Fruit fly (Drosophila melanogaster) whole organism, embryonic: ENCODE measurements around the gene PH4alphaNE2.

Source experiments
- Asciz ChIP-seq: fragments of 200-800 bp; sonication (Bioruptor generic); optimal IDR thresholded peaks from 2 replicates; lab custom pipeline; 2017; ENCODE audit warnings: missing biosample characterization, mild to moderate bottlenecking, missing genetic modification characterization, missing genetic modification reagents
- CG10565 ChIP-seq: fragments of 200-800 bp; sonication (Bioruptor generic); optimal IDR thresholded peaks from 3 replicates; lab custom pipeline; 2016; ENCODE audit warnings: missing biosample characterization, mild to moderate bottlenecking, missing genetic modification characterization
- CG10959 ChIP-seq: fragments of 200-800 bp; sonication (Bioruptor generic); IDR thresholded peaks from 2 replicates; pipeline ENCODE4 v1.3.6; 2022; ENCODE audit warnings: missing biosample characterization, missing genetic modification characterization
- CG12155 ChIP-seq: fragments of 200-800 bp; sonication (Bioruptor generic); optimal IDR thresholded peaks from 3 replicates; lab custom pipeline; 2016; ENCODE audit warnings: missing biosample characterization, missing genetic modification characterization
- CG12744 ChIP-seq: fragments of 200-800 bp; sonication (Bioruptor generic); optimal IDR thresholded peaks from 2 replicates; lab custom pipeline; 2016; ENCODE audit warnings: missing biosample characterization, missing genetic modification characterization
- CG12942 ChIP-seq: fragments of 200-800 bp; sonication (Bioruptor generic); optimal IDR thresholded peaks from 3 replicates; lab custom pipeline; 2016; ENCODE audit warnings: missing biosample characterization, missing genetic modification characterization
- CG14667 ChIP-seq: fragments of 200-800 bp; sonication (Bioruptor generic); IDR thresholded peaks from 2 replicates; pipeline ENCODE4 v1.3.6; 2022; ENCODE audit warnings: missing biosample characterization, missing genetic modification characterization
- CG14965 ChIP-seq: fragments of 200-800 bp; sonication (Bioruptor generic); optimal IDR thresholded peaks from 2 replicates; lab custom pipeline; 2016; ENCODE audit warnings: missing biosample characterization, missing genetic modification characterization, borderline replicate concordance
- CG15514 ChIP-seq: fragments of 200-800 bp; sonication (Bioruptor generic); optimal IDR thresholded peaks from 3 replicates; lab custom pipeline; 2017; ENCODE audit warnings: missing biosample characterization, missing genetic modification characterization, mild to moderate bottlenecking, moderate library complexity, missing genetic modification reagents
- CG1647 ChIP-seq: fragments of 200-800 bp; sonication (Bioruptor generic); optimal IDR thresholded peaks from 3 replicates; lab custom pipeline; 2016; ENCODE audit warnings: missing biosample characterization, missing genetic modification characterization
- CG16863 ChIP-seq: fragments of 200-800 bp; sonication (Bioruptor generic); optimal IDR thresholded peaks from 3 replicates; lab custom pipeline; 2016; ENCODE audit warnings: missing biosample characterization, missing genetic modification characterization
- CG17361 ChIP-seq: fragments of 200-800 bp; sonication (Bioruptor generic); IDR thresholded peaks from 3 replicates; pipeline ENCODE4 v1.3.6; 2022; ENCODE audit warnings: missing biosample characterization, missing genetic modification characterization
- CG18476 ChIP-seq: fragments of 200-800 bp; sonication (Bioruptor generic); optimal IDR thresholded peaks from 2 replicates; lab custom pipeline; 2016; ENCODE audit warnings: missing biosample characterization, mild to moderate bottlenecking, missing genetic modification characterization
- CG3163 ChIP-seq: fragments of 200-800 bp; sonication (Bioruptor generic); optimal IDR thresholded peaks from 3 replicates; lab custom pipeline; 2016; ENCODE audit warnings: missing biosample characterization, missing genetic modification characterization
- CG3847 ChIP-seq: fragments of 200-800 bp; sonication (Bioruptor generic); IDR thresholded peaks from 2 replicates; pipeline ENCODE4 v1.3.6; 2022; ENCODE audit warnings: missing biosample characterization, missing genetic modification characterization
- CG4730 ChIP-seq: fragments of 200-800 bp; sonication (Bioruptor generic); IDR thresholded peaks from 2 replicates; pipeline ENCODE4 v1.3.6; 2022; ENCODE audit warnings: missing biosample characterization, missing genetic modification characterization
- CG6654 ChIP-seq: fragments of 200-800 bp; sonication (Bioruptor generic); optimal IDR thresholded peaks from 2 replicates; lab custom pipeline; 2017; ENCODE audit warnings: missing biosample characterization, mild to moderate bottlenecking, missing genetic modification characterization
- CG6791 ChIP-seq: fragments of 200-800 bp; sonication (Bioruptor generic); IDR thresholded peaks from 3 replicates; pipeline ENCODE4 v1.3.6; 2022; ENCODE audit warnings: missing biosample characterization, missing genetic modification characterization; ENCODE audit not compliant: partially characterized antibody
- CTCF ChIP-seq: fragments of 200-800 bp; sonication (Bioruptor generic); optimal IDR thresholded peaks from 2 replicates; lab custom pipeline; 2017; ENCODE audit warnings: missing biosample characterization, mild to moderate bottlenecking, missing genetic modification characterization, moderate library complexity
- Camta ChIP-seq: fragments of 200-800 bp; sonication (Bioruptor generic); optimal IDR thresholded peaks from 2 replicates; lab custom pipeline; 2016; ENCODE audit warnings: missing biosample characterization, missing genetic modification characterization
- Chrac-16 ChIP-seq: fragments of 200-800 bp; sonication (Bioruptor generic); optimal IDR thresholded peaks from 3 replicates; lab custom pipeline; 2016; ENCODE audit warnings: missing biosample characterization, missing genetic modification characterization
- CkIIα-i1 ChIP-seq: fragments of 200-800 bp; sonication (Bioruptor generic); IDR thresholded peaks from 2 replicates; pipeline ENCODE4 v1.3.6; 2022; ENCODE audit warnings: missing biosample characterization, missing genetic modification characterization
- Dbx ChIP-seq: fragments of 200-800 bp; sonication (Bioruptor generic); IDR thresholded peaks from 3 replicates; pipeline ENCODE4 v1.3.6; 2022; ENCODE audit warnings: missing biosample characterization, missing genetic modification characterization
- Deaf1 ChIP-seq: fragments of 200-800 bp; optimal IDR thresholded peaks from 3 replicates; lab custom pipeline; 2019; ENCODE audit warnings: missing biosample characterization, mild to moderate bottlenecking, missing genetic modification characterization, moderate library complexity
- Ets97D ChIP-seq: fragments of 200-800 bp; sonication (Bioruptor generic); optimal IDR thresholded peaks from 3 replicates; lab custom pipeline; 2016; ENCODE audit warnings: missing biosample characterization, missing genetic modification characterization
- Fer3 ChIP-seq: fragments of 200-800 bp; sonication (Bioruptor generic); optimal IDR thresholded peaks from 2 replicates; lab custom pipeline; 2018; ENCODE audit warnings: missing biosample characterization, mild to moderate bottlenecking, missing genetic modification characterization, moderate library complexity
- Gug ChIP-seq: fragments of 200-800 bp; sonication (Bioruptor generic); IDR thresholded peaks from 4 replicates; pipeline ENCODE4 v1.3.6; 2022; ENCODE audit warnings: missing biosample characterization, missing genetic modification characterization
- H15 ChIP-seq: fragments of 200-800 bp; sonication (Bioruptor generic); IDR thresholded peaks from 3 replicates; pipeline ENCODE4 v1.3.6; 2022; ENCODE audit warnings: missing biosample characterization, missing genetic modification characterization
- HLHmδ ChIP-seq: fragments of 200-800 bp; sonication (Bioruptor generic); optimal IDR thresholded peaks from 2 replicates; lab custom pipeline; 2018; ENCODE audit warnings: missing biosample characterization, mild to moderate bottlenecking, missing genetic modification characterization, moderate library complexity
- Hand ChIP-seq: fragments of 200-800 bp; sonication (Bioruptor generic); optimal IDR thresholded peaks from 2 replicates; lab custom pipeline; 2017; ENCODE audit warnings: mild to moderate bottlenecking, missing biosample characterization, missing genetic modification reagents, missing genetic modification characterization
- Hsf ChIP-seq: fragments of 200-800 bp; sonication (Bioruptor generic); optimal IDR thresholded peaks from 3 replicates; lab custom pipeline; 2016; ENCODE audit warnings: missing biosample characterization, missing genetic modification characterization
- Kr ChIP-seq: fragments of 200-800 bp; sonication (Bioruptor generic); optimal IDR thresholded peaks from 2 replicates; lab custom pipeline; 2017; ENCODE audit warnings: missing biosample characterization, mild to moderate bottlenecking, missing genetic modification characterization
- Max ChIP-seq: fragments of 200-800 bp; sonication (Bioruptor generic); optimal IDR thresholded peaks from 2 replicates; lab custom pipeline; 2016; ENCODE audit warnings: missing biosample characterization, mild to moderate bottlenecking, missing genetic modification characterization
- NC2α ChIP-seq: fragments of 200-800 bp; sonication (Bioruptor generic); optimal IDR thresholded peaks from 2 replicates; lab custom pipeline; 2016; ENCODE audit warnings: missing biosample characterization, missing genetic modification characterization
- Sry-δ ChIP-seq: fragments of 200-800 bp; sonication (Bioruptor generic); optimal IDR thresholded peaks from 2 replicates; lab custom pipeline; 2016; ENCODE audit warnings: missing biosample characterization, missing genetic modification characterization
- Ssrp ChIP-seq: fragments of 200-800 bp; sonication (Bioruptor generic); optimal IDR thresholded peaks from 2 replicates; lab custom pipeline; 2018; ENCODE audit warnings: missing biosample characterization, mild to moderate bottlenecking, missing genetic modification characterization, moderate library complexity
- chn ChIP-seq: fragments of 200-800 bp; sonication (Bioruptor generic); optimal IDR thresholded peaks from 2 replicates; lab custom pipeline; 2016; ENCODE audit warnings: missing biosample characterization, missing genetic modification characterization
- corto ChIP-seq: fragments of 200-800 bp; sonication (Bioruptor generic); optimal IDR thresholded peaks from 2 replicates; lab custom pipeline; 2016; ENCODE audit warnings: missing biosample characterization, mild to moderate bottlenecking, missing genetic modification characterization, moderate library complexity
- crc ChIP-seq: fragments of 200-800 bp; sonication (Bioruptor generic); optimal IDR thresholded peaks from 2 replicates; lab custom pipeline; 2016; ENCODE audit warnings: missing biosample characterization, missing genetic modification characterization
- disco-r ChIP-seq: fragments of 200-800 bp; sonication (Bioruptor generic); optimal IDR thresholded peaks from 2 replicates; lab custom pipeline; 2016; ENCODE audit warnings: missing biosample characterization, missing genetic modification characterization
- dpn ChIP-seq, 2 experiments: fragments of 200-800 bp; sonication (Bioruptor generic); optimal IDR thresholded peaks; 3 replicates each; lab custom pipeline; 2016; ENCODE audit warnings: missing biosample characterization in 2 of 2, missing genetic modification characterization in 2 of 2
- dysf ChIP-seq: fragments of 200-800 bp; sonication (Bioruptor generic); IDR thresholded peaks from 3 replicates; pipeline ENCODE4 v1.3.6; 2022; ENCODE audit warnings: missing biosample characterization, missing genetic modification characterization
- grn ChIP-seq: fragments of 200-800 bp; sonication (Bioruptor generic); optimal IDR thresholded peaks from 3 replicates; lab custom pipeline; 2017; ENCODE audit warnings: missing biosample characterization, missing genetic modification characterization
- lmd ChIP-seq: fragments of 200-800 bp; sonication (Bioruptor generic); IDR thresholded peaks from 2 replicates; pipeline ENCODE4 v1.3.6; 2022; ENCODE audit warnings: missing biosample characterization, missing genetic modification characterization
- lola ChIP-seq, 3 experiments: fragments of >200 bp in 2 of 3; fragments of 200-800 bp in 1 of 3; sonication (Bioruptor generic) in 1 of 3; optimal IDR thresholded peaks; 2 replicates each; lab custom pipeline; 2017 to 2019; ENCODE audit warnings: missing biosample characterization in 3 of 3, missing genetic modification characterization in 3 of 3, mild to moderate bottlenecking in 1 of 3, moderate library complexity in 1 of 3
- phol ChIP-seq: fragments of 200-800 bp; sonication (Bioruptor generic); optimal IDR thresholded peaks from 3 replicates; lab custom pipeline; 2018; ENCODE audit warnings: missing biosample characterization, mild to moderate bottlenecking, missing genetic modification characterization, moderate library complexity
- sc ChIP-seq, 3 experiments: fragments of >200 bp in 2 of 3; fragments of 200-800 bp in 1 of 3; sonication (Bioruptor generic) in 1 of 3; optimal IDR thresholded peaks; 2 replicates in 2 of 3; 3 replicates in 1 of 3; lab custom pipeline; 2017; ENCODE audit warnings: mild to moderate bottlenecking in 1 of 3, missing biosample characterization in 1 of 3, missing genetic modification characterization in 1 of 3, missing genetic modification reagents in 1 of 3
- sens-2 ChIP-seq: fragments of 200-800 bp; sonication (Bioruptor generic); IDR thresholded peaks from 2 replicates; pipeline ENCODE4 v1.3.6; 2022; ENCODE audit warnings: missing biosample characterization, missing genetic modification characterization
- wdn ChIP-seq: fragments of 200-800 bp; sonication (Bioruptor generic); IDR thresholded peaks from 2 replicates; pipeline ENCODE4 v1.3.6; 2022; ENCODE audit warnings: missing biosample characterization, missing genetic modification characterization
- wor ChIP-seq: fragments of 200-800 bp; sonication (Bioruptor generic); IDR thresholded peaks from 2 replicates; pipeline ENCODE4 v1.3.6; 2022; ENCODE audit warnings: missing biosample characterization, missing genetic modification characterization

Gene PH4alphaNE2

DNA sequence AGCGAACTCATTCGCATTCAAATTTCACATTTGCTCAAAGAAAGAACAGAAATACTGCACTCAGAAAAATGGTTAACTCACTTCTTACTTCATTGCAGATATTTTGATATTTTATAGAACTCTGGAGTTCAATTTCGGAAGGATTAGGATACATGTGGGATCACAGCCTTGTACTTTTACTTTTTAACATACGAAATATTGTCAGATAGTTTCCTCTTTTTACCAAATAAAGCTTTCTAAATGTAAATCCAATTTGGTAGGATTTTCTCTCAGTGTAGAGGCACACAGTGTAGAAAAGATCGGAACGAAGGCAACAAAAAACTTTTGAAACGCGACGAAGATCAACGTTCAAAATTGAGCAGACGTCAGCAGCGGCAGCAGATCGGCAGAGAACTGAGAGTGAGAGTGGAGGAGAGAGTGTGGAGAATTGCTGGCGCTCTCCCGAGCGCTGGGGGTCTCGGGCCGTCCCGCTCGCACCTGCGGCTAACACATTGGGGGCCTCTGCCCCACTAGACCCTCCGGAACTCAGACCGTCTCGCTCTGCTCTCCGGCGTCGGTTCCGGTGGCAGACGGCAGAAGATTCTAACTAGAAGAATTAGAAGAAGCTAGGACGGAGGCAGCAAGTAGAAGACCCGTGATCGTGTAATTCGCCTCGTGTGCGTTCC, 20.1 kb upstream of the PH4alphaNE2 start, which contains the start of gene tmod (continued):
- TF ChIP-seq NC2α (GFP tag; lab: Kevin White, UChicago) = no peak
- no peak for TF ChIP-seq Kr
- TF ChIP-seq CG6654 (GFP tag; lab: Kevin White, UChicago) = peak; percentile 33
- TF ChIP-seq Hand = no peak
- no peak for TF ChIP-seq CG1647 (GFP tag; lab: Kevin White, UChicago)
- no peak for TF ChIP-seq CG12155
- no peak for TF ChIP-seq wor (GFP tag; lab: Robert Waterston, UW)
- TF ChIP-seq sens-2 (GFP tag; lab: Robert Waterston, UW) = no peak
- TF ChIP-seq CG10565 = no peak
- TF ChIP-seq CG3847 (GFP tag; lab: Robert Waterston, UW) = no peak
- no peak for TF ChIP-seq corto
- TF ChIP-seq CG16863 = no peak
- TF ChIP-seq Ets97D (GFP tag; lab: Kevin White, UChicago) = peak; percentile 7
- TF ChIP-seq lola (GFP tag; optimal IDR thresholded peaks at IDR 0.05; lab: Kevin White, UChicago) = peak in 1 of 3 experiments; percentile 49
- TF ChIP-seq Hsf (GFP tag; lab: Kevin White, UChicago) = no peak
- TF ChIP-seq phol (tag; lab: Kevin White, UChicago) = peak; percentile 82
- TF ChIP-seq chn (GFP tag; lab: Kevin White, UChicago) = no peak
- no peak for TF ChIP-seq crc (GFP tag; lab: Kevin White, UChicago)
- no peak for TF ChIP-seq CG17361
- TF ChIP-seq CG6791 (GFP tag; lab: Robert Waterston, UW) = no peak
- no peak for TF ChIP-seq CG3163 (GFP tag; lab: Kevin White, UChicago)
- no peak for TF ChIP-seq CkIIα-i1 (GFP tag; lab: Robert Waterston, UW)
- TF ChIP-seq CG14667 (GFP tag; lab: Robert Waterston, UW) = no peak
- no peak for TF ChIP-seq CG10959 (GFP tag; lab: Robert Waterston, UW)
- peak in 1 of 2 experiments; percentile 52 for TF ChIP-seq dpn (GFP tag; optimal IDR thresholded peaks at IDR 0.05; lab: Kevin White, UChicago)
- peak; percentile 1 for TF ChIP-seq Sry-δ (GFP tag; lab: Kevin White, UChicago)
- no peak for TF ChIP-seq HLHmδ
- peak; percentile 55; the same call in 1 of the 3 replicates for TF ChIP-seq Dbx (GFP tag; lab: Robert Waterston, UW)
- no peak for TF ChIP-seq Gug
- peak; percentile 27 for TF ChIP-seq CG12942 (GFP tag; lab: Kevin White, UChicago)
- TF ChIP-seq lmd (GFP tag; lab: Robert Waterston, UW) = 0 out of 2 replicates have a peak, but pooled peaks have one; percentile 28
- peak; percentile 27 for TF ChIP-seq Camta (GFP tag; lab: Kevin White, UChicago)
- no peak for TF ChIP-seq grn (GFP tag; lab: Kevin White, UChicago)
- no peak for TF ChIP-seq wdn
- peak; percentile 9 for TF ChIP-seq CTCF (GFP tag; lab: Kevin White, UChicago)
- peak; percentile 45 for TF ChIP-seq CG15514 (GFP tag; lab: Kevin White, UChicago)
- no peak for TF ChIP-seq CG12744 (GFP tag; lab: Kevin White, UChicago)
- TF ChIP-seq Deaf1 (tag; lab: Kevin White, UChicago) = peak; percentile 42
- no peak for TF ChIP-seq H15
- TF ChIP-seq CG18476 (GFP tag; lab: Kevin White, UChicago) = peak; percentile 45
- peak; percentile 51; the same call in 1 of the 3 replicates for TF ChIP-seq dysf (GFP tag; lab: Robert Waterston, UW)
- TF ChIP-seq CG14965 = no peak
- TF ChIP-seq Fer3 (tag; lab: Kevin White, UChicago) = peak; percentile 35
- TF ChIP-seq Ssrp (tag; lab: Kevin White, UChicago) = peak; percentile 62
- TF ChIP-seq sc (optimal IDR thresholded peaks at IDR 0.05; lab: Kevin White, UChicago) = no peak
- peak; percentile 55 for TF ChIP-seq sc (GFP tag; optimal IDR thresholded peaks at IDR 0.05; lab: Kevin White, UChicago)
- peak; percentile 20 for TF ChIP-seq Max (GFP tag; lab: Kevin White, UChicago)
- peak; percentile 3 for TF ChIP-seq Asciz (GFP tag; lab: Kevin White, UChicago)
- TF ChIP-seq CG4730 (GFP tag; lab: Robert Waterston, UW) = no peak
- no peak for TF ChIP-seq disco-r (GFP tag; lab: Kevin White, UChicago)
- TF ChIP-seq Chrac-16 (GFP tag; lab: Kevin White, UChicago) = no peak
